Worm (Caenorhabditis elegans) whole organism, mixed stage, embryonic: ENCODE results near the gene C25E10.12.
A peak's percentile ranks its signal among the peaks of the same experiment; 100 is the strongest.

Source experiments
- M03D4.4 ChIP-seq: sonication (generic microtip); optimal IDR thresholded peaks from 2 replicates; lab custom pipeline; 2017; ENCODE audit warnings: mild to moderate bottlenecking, missing genetic modification characterization, missing compliant biosample characterization
- bed-3 ChIP-seq: fragments of 200-800 bp; sonication (Bioruptor generic); optimal IDR thresholded peaks from 3 replicates; lab custom pipeline; 2018; ENCODE audit warnings: mild to moderate bottlenecking, missing genetic modification characterization, moderate library complexity, missing compliant biosample characterization
- blmp-1 ChIP-seq: fragments of 150-350 bp; optimal IDR thresholded peaks from 2 replicates; lab custom pipeline; 2014; ENCODE audit warnings: missing biosample characterization, missing genetic modification characterization
- ceh-39 ChIP-seq: fragments of 150-350 bp; optimal IDR thresholded peaks from 2 replicates; lab custom pipeline; 2014; ENCODE audit warnings: missing biosample characterization, missing genetic modification characterization
- ceh-43 ChIP-seq: fragments of 200-800 bp; sonication (Bioruptor generic); optimal IDR thresholded peaks from 2 replicates; lab custom pipeline; 2018; ENCODE audit warnings: mild to moderate bottlenecking, missing genetic modification characterization, moderate library complexity, missing compliant biosample characterization
- ceh-83 ChIP-seq: fragments of 200-800 bp; sonication (Bioruptor generic); optimal IDR thresholded peaks from 2 replicates; lab custom pipeline; 2018; ENCODE audit warnings: mild to moderate bottlenecking, missing genetic modification characterization, missing compliant biosample characterization
- ces-1 ChIP-seq: fragments of 150-350 bp; optimal IDR thresholded peaks from 2 replicates; lab custom pipeline; 2014; ENCODE audit warnings: missing biosample characterization, missing genetic modification reagents, missing genetic modification characterization
- cnd-1 ChIP-seq: fragments of 200-800 bp; sonication (Bioruptor generic); optimal IDR thresholded peaks from 2 replicates; lab custom pipeline; 2018; ENCODE audit warnings: mild to moderate bottlenecking, missing genetic modification characterization, missing compliant biosample characterization
- drap-1 ChIP-seq: fragments of 200-800 bp; sonication (Bioruptor generic); optimal IDR thresholded peaks from 3 replicates; lab custom pipeline; 2018; ENCODE audit warnings: mild to moderate bottlenecking, missing genetic modification characterization, missing compliant biosample characterization
- elt-1 ChIP-seq: sonication (generic microtip); optimal IDR thresholded peaks from 2 replicates; lab custom pipeline; 2017; ENCODE audit warnings: missing genetic modification characterization, mild to moderate bottlenecking, missing compliant biosample characterization, antibody characterized with exemption, moderate library complexity, borderline replicate concordance; ENCODE audit not compliant: insufficient read depth
- elt-3 ChIP-seq: fragments of 150-350 bp; optimal IDR thresholded peaks from 2 replicates; lab custom pipeline; 2014; ENCODE audit warnings: missing biosample characterization, missing genetic modification characterization
- flh-1 ChIP-seq: fragments of 200-800 bp; sonication (Bioruptor generic); optimal IDR thresholded peaks from 2 replicates; lab custom pipeline; 2018; ENCODE audit warnings: mild to moderate bottlenecking, missing genetic modification characterization, moderate library complexity, missing compliant biosample characterization
- ham-2 ChIP-seq: fragments of 200-800 bp; sonication (Bioruptor generic); optimal IDR thresholded peaks from 2 replicates; lab custom pipeline; 2018; ENCODE audit warnings: mild to moderate bottlenecking, missing genetic modification characterization, missing compliant biosample characterization
- hlh-1 ChIP-seq: fragments of 150-350 bp; optimal IDR thresholded peaks from 2 replicates; lab custom pipeline; 2014; ENCODE audit warnings: missing biosample characterization, missing genetic modification reagents, missing genetic modification characterization
- lin-13 ChIP-seq: fragments of 150-350 bp; optimal IDR thresholded peaks from 2 replicates; lab custom pipeline; 2014; ENCODE audit warnings: missing biosample characterization, missing genetic modification characterization
- lsy-2 ChIP-seq: fragments of 150-350 bp; optimal IDR thresholded peaks from 2 replicates; lab custom pipeline; 2014; ENCODE audit warnings: missing biosample characterization, missing genetic modification characterization
- mab-5 ChIP-seq: fragments of 150-350 bp; optimal IDR thresholded peaks from 2 replicates; lab custom pipeline; 2014; ENCODE audit warnings: missing biosample characterization, missing genetic modification characterization
- mep-1 ChIP-seq: fragments of 150-350 bp; optimal IDR thresholded peaks from 2 replicates; lab custom pipeline; 2017; ENCODE audit warnings: missing biosample characterization, missing genetic modification reagents, missing genetic modification characterization, inconsistent platforms
- mls-2 ChIP-seq: sonication (generic microtip); optimal IDR thresholded peaks from 2 replicates; lab custom pipeline; 2016; ENCODE audit warnings: mild to moderate bottlenecking, missing genetic modification characterization, moderate library complexity, missing compliant biosample characterization
- nhr-12 ChIP-seq: fragments of 150-350 bp; optimal IDR thresholded peaks from 2 replicates; lab custom pipeline; 2014; ENCODE audit warnings: missing biosample characterization, missing genetic modification characterization
- nhr-2 ChIP-seq: fragments of 150-350 bp; optimal IDR thresholded peaks from 2 replicates; lab custom pipeline; 2014; ENCODE audit warnings: missing biosample characterization, missing genetic modification characterization
- nhr-237 ChIP-seq: fragments of 150-350 bp; optimal IDR thresholded peaks from 2 replicates; lab custom pipeline; 2014; ENCODE audit warnings: missing biosample characterization, missing genetic modification characterization
- nhr-28 ChIP-seq: fragments of 150-350 bp; optimal IDR thresholded peaks from 2 replicates; lab custom pipeline; 2014; ENCODE audit warnings: missing biosample characterization, missing genetic modification characterization
- nhr-76 ChIP-seq: sonication (generic microtip); optimal IDR thresholded peaks from 2 replicates; lab custom pipeline; 2017; ENCODE audit warnings: missing biosample characterization, missing genetic modification characterization
- pha-4 ChIP-seq: fragments of 150-350 bp; optimal IDR thresholded peaks from 2 replicates; lab custom pipeline; 2018; ENCODE audit warnings: missing biosample characterization, missing genetic modification reagents, missing genetic modification characterization
- sem-2 ChIP-seq: fragments of 200-800 bp; sonication (Bioruptor generic); optimal IDR thresholded peaks from 2 replicates; lab custom pipeline; 2018; ENCODE audit warnings: mild to moderate bottlenecking, missing genetic modification characterization, missing compliant biosample characterization
- snpc-4 ChIP-seq: fragments of 150-350 bp; optimal IDR thresholded peaks from 2 replicates; lab custom pipeline; 2014; ENCODE audit warnings: missing biosample characterization, missing genetic modification characterization
- tbx-8 ChIP-seq: fragments of 200-800 bp; sonication (Bioruptor generic); optimal IDR thresholded peaks from 2 replicates; lab custom pipeline; 2018; ENCODE audit warnings: mild to moderate bottlenecking, missing genetic modification characterization, moderate library complexity, missing compliant biosample characterization
- unc-39 ChIP-seq: fragments of 150-350 bp; optimal IDR thresholded peaks from 2 replicates; lab custom pipeline; 2014; ENCODE audit warnings: missing biosample characterization, missing genetic modification characterization
- unc-62 ChIP-seq: fragments of 150-350 bp; optimal IDR thresholded peaks from 2 replicates; lab custom pipeline; 2014; ENCODE audit warnings: missing biosample characterization, missing genetic modification reagents, missing genetic modification characterization
- zip-8 ChIP-seq: fragments of 150-350 bp; optimal IDR thresholded peaks from 2 replicates; lab custom pipeline; 2014; ENCODE audit warnings: missing biosample characterization, missing genetic modification characterization
- ztf-11 ChIP-seq: fragments of 150-350 bp; optimal IDR thresholded peaks from 2 replicates; lab custom pipeline; 2014; ENCODE audit warnings: missing biosample characterization, missing genetic modification characterization

Gene C25E10.12

ce11 chrV:9065915-9066314 is 3.7 kb upstream of the C25E10.12 start:
- TF ChIP-seq hlh-1 (tag; lab: Kevin White, UChicago) (no peak), pha-4 (tag; lab: Kevin White, UChicago) (no peak), nhr-12 (tag; lab: Kevin White, UChicago) (no peak), cnd-1 (tag; lab: Kevin White, UChicago) (no peak), zip-8 (tag; lab: Kevin White, UChicago) (no peak), unc-39 (tag; lab: Kevin White, UChicago) (no peak), blmp-1 (tag; lab: Kevin White, UChicago) (no peak), lsy-2 (tag; lab: Kevin White, UChicago) (no peak), drap-1 (GFP tag; lab: Kevin White, UChicago) (no peak), bed-3 (GFP tag; lab: Kevin White, UChicago) (no peak), ceh-43 (no peak), tbx-8 (GFP tag; lab: Kevin White, UChicago) (no peak), nhr-76 (tag; lab: Kevin White, UChicago) (no peak), elt-3 (no peak), M03D4.4 (tag; lab: Kevin White, UChicago) (no peak), nhr-237 (tag; lab: Kevin White, UChicago) (no peak), flh-1 (GFP tag; lab: Kevin White, UChicago) (no peak), ces-1 (GFP tag; lab: Kevin White, UChicago) (no peak), snpc-4 (no peak)

ce11 chrV:9065001-9065400 is 2.8 kb upstream of the C25E10.12 start:
- TF ChIP-seq ceh-83 (no peak), ceh-43 (no peak), elt-3 (no peak), flh-1 (GFP tag; lab: Kevin White, UChicago) (no peak), unc-62 (no peak), ztf-11 (tag; lab: Kevin White, UChicago) (no peak), bed-3 (GFP tag; lab: Kevin White, UChicago) (no peak), snpc-4 (no peak), mab-5 (tag; lab: Kevin White, UChicago) (no peak), mep-1 (tag; lab: Kevin White, UChicago) (no peak), sem-2 (GFP tag; lab: Kevin White, UChicago) (no peak), M03D4.4 (tag; lab: Kevin White, UChicago) (no peak), pha-4 (tag; lab: Kevin White, UChicago) (no peak), nhr-28 (no peak), blmp-1 (tag; lab: Kevin White, UChicago) (no peak), cnd-1 (tag; lab: Kevin White, UChicago) (no peak), drap-1 (GFP tag; lab: Kevin White, UChicago) (no peak), tbx-8 (GFP tag; lab: Kevin White, UChicago) (no peak), nhr-76 (tag; lab: Kevin White, UChicago) (no peak), mls-2 (no peak)

- TF ChIP-seq mls-2, result no peak
- peak; percentile 64 for TF ChIP-seq elt-1 (tag; lab: Kevin White, UChicago)
- TF ChIP-seq, all 35 proteins: peak for 1
Measured at ce11 chrV:9063134-9063533, 893 bp upstream of the C25E10.12 start.

ce11 chrV:9059468-9059867 is 2.8 kb downstream of the C25E10.12 start, which contains the start of the genes C25E10.16 and C25E10.13:
Gene C25E10.16, minus strand, starts transcription at chrV:9059568.
Gene C25E10.13, plus strand, starts transcription at chrV:9059723.
- TF ChIP-seq nhr-237 (tag; lab: Kevin White, UChicago), result no peak
- TF ChIP-seq flh-1 (GFP tag; lab: Kevin White, UChicago), result no peak
- TF ChIP-seq ham-2 (GFP tag; lab: Kevin White, UChicago), result no peak
- TF ChIP-seq ceh-83, result no peak
- TF ChIP-seq pha-4 (tag; lab: Kevin White, UChicago), result no peak
- TF ChIP-seq ces-1 (GFP tag; lab: Kevin White, UChicago), result no peak
- no peak for TF ChIP-seq mep-1 (tag; lab: Kevin White, UChicago)
- no peak for TF ChIP-seq lin-13 (tag; lab: Kevin White, UChicago)
- no peak for TF ChIP-seq tbx-8 (GFP tag; lab: Kevin White, UChicago)
- TF ChIP-seq cnd-1 (tag; lab: Kevin White, UChicago), result no peak

- TF ChIP-seq nhr-2 (no peak), blmp-1 (tag; lab: Kevin White, UChicago) (no peak), unc-62 (no peak), snpc-4 (no peak), zip-8 (tag; lab: Kevin White, UChicago) (no peak), nhr-12 (tag; lab: Kevin White, UChicago) (no peak), lin-13 (tag; lab: Kevin White, UChicago) (no peak), ztf-11 (tag; lab: Kevin White, UChicago) (no peak), elt-1 (tag; lab: Kevin White, UChicago) (no peak), ceh-39 (tag; lab: Kevin White, UChicago) (no peak), ces-1 (GFP tag; lab: Kevin White, UChicago) (no peak), cnd-1 (tag; lab: Kevin White, UChicago) (no peak), ceh-43 (no peak), nhr-28 (no peak), nhr-76 (tag; lab: Kevin White, UChicago) (no peak)
Measured at ce11 chrV:9058627-9059026, 3.6 kb downstream of the C25E10.12 start, which contains the start of gene C25E10.11. Gene C25E10.11, minus strand, starts transcription at chrV:9058727.
